Fruit fly (Drosophila melanogaster) whole organism, wandering third instar larva: ENCODE results near the gene Inx5.

Experiments used
- Abd-B ChIP-seq: fragments of >200 bp; optimal IDR thresholded peaks from 2 replicates; lab custom pipeline; 2017; ENCODE audit warnings: missing biosample characterization, missing genetic modification characterization
- CG32264 ChIP-seq: fragments of 200-800 bp; sonication (Bioruptor generic); optimal IDR thresholded peaks from 2 replicates; lab custom pipeline; 2016; ENCODE audit warnings: missing biosample characterization, missing genetic modification characterization
- CG9705 ChIP-seq: fragments of 200-800 bp; sonication (Bioruptor generic); optimal IDR thresholded peaks from 2 replicates; lab custom pipeline; 2018; ENCODE audit warnings: missing biosample characterization, mild to moderate bottlenecking, missing genetic modification characterization
- CrebA ChIP-seq: fragments of 200-800 bp; sonication (Bioruptor generic); optimal IDR thresholded peaks from 2 replicates; lab custom pipeline; 2016; ENCODE audit warnings: missing biosample characterization, mild to moderate bottlenecking, missing genetic modification characterization, borderline replicate concordance
- Dfd ChIP-seq: fragments of >200 bp; optimal IDR thresholded peaks from 2 replicates; lab custom pipeline; 2017; ENCODE audit warnings: missing biosample characterization, missing genetic modification characterization
- Dif ChIP-seq: fragments of 200-275, 200-300 bp; sonication (Bioruptor generic); optimal IDR thresholded peaks from 2 replicates; lab custom pipeline; 2018; ENCODE audit warnings: missing biosample characterization, missing genetic modification characterization; ENCODE audit not compliant: partially characterized antibody
- GATAd ChIP-seq: sonication (Bioruptor generic); optimal IDR thresholded peaks from 2 replicates; lab custom pipeline; 2016; ENCODE audit warnings: missing biosample characterization, missing genetic modification characterization
- HLH106 ChIP-seq: fragments of 200-800 bp; optimal IDR thresholded peaks from 3 replicates; lab custom pipeline; 2019; ENCODE audit warnings: missing biosample characterization, mild to moderate bottlenecking, missing genetic modification characterization, moderate library complexity
- Hnf4 ChIP-seq: fragments of 200-800 bp; sonication (Bioruptor generic); optimal IDR thresholded peaks from 2 replicates; lab custom pipeline; 2016; ENCODE audit warnings: missing biosample characterization, mild to moderate bottlenecking, missing genetic modification characterization
- Hr78 ChIP-seq: fragments of >200 bp; optimal IDR thresholded peaks from 2 replicates; lab custom pipeline; 2017; ENCODE audit warnings: missing biosample characterization, missing genetic modification characterization
- Jra ChIP-seq: sonication (Bioruptor generic); optimal IDR thresholded peaks from 2 replicates; lab custom pipeline; 2016; ENCODE audit warnings: missing biosample characterization, missing genetic modification characterization
- Mio ChIP-seq: sonication (Bioruptor generic); optimal IDR thresholded peaks from 2 replicates; lab custom pipeline; 2016; ENCODE audit warnings: missing biosample characterization, missing genetic modification characterization
- Myc ChIP-seq: fragments of >200 bp; optimal IDR thresholded peaks from 2 replicates; lab custom pipeline; 2017
- N ChIP-seq: fragments of >200 bp; optimal IDR thresholded peaks from 2 replicates; lab custom pipeline; 2018; ENCODE audit warnings: missing biosample characterization, missing external identifiers, missing genetic modification characterization
- OdsH ChIP-seq: fragments of 200-800 bp; sonication (Bioruptor generic); optimal IDR thresholded peaks from 2 replicates; lab custom pipeline; 2016; ENCODE audit warnings: missing biosample characterization, mild to moderate bottlenecking, missing genetic modification characterization
- Rel ChIP-seq, 2 experiments: fragments of 200-800 bp; sonication (Bioruptor generic) in 1 of 2; optimal IDR thresholded peaks; 2 replicates in 1 of 2; 3 replicates in 1 of 2; lab custom pipeline; 2016 to 2019; ENCODE audit warnings: mild to moderate bottlenecking in 2 of 2, missing biosample characterization in 2 of 2, missing genetic modification characterization in 2 of 2, moderate library complexity in 1 of 2
- Sp1 ChIP-seq: fragments of 200-800 bp; sonication (Bioruptor generic); optimal IDR thresholded peaks from 3 replicates; lab custom pipeline; 2019; ENCODE audit warnings: missing biosample characterization, mild to moderate bottlenecking, missing genetic modification characterization, moderate library complexity
- Vsx2 ChIP-seq: fragments of 200-300, 225-300 bp; sonication (Bioruptor generic); optimal IDR thresholded peaks from 2 replicates; lab custom pipeline; 2018; ENCODE audit warnings: missing biosample characterization, missing genetic modification characterization; ENCODE audit not compliant: partially characterized antibody
- br ChIP-seq: fragments of 200-800 bp; sonication (Bioruptor generic); optimal IDR thresholded peaks from 2 replicates; lab custom pipeline; 2016; ENCODE audit warnings: missing biosample characterization, missing genetic modification characterization
- brk ChIP-seq: fragments of 200-800 bp; sonication (Bioruptor generic); optimal IDR thresholded peaks from 2 replicates; lab custom pipeline; 2016; ENCODE audit warnings: missing biosample characterization, mild to moderate bottlenecking, missing genetic modification characterization
- dl ChIP-seq, 2 experiments: fragments of 175-275, 200-275 bp in 1 of 2; fragments of 200-275 bp in 1 of 2; sonication (Bioruptor generic); optimal IDR thresholded peaks; lab custom pipeline; 2018; ENCODE audit warnings: mild to moderate bottlenecking in 2 of 2, missing biosample characterization in 2 of 2, missing genetic modification characterization in 2 of 2, moderate library complexity in 2 of 2; ENCODE audit not compliant: partially characterized antibody in 2 of 2, insufficient read depth in 1 of 2
- dmrt93B ChIP-seq: fragments of 200-800 bp; sonication (Bioruptor generic); optimal IDR thresholded peaks from 2 replicates; lab custom pipeline; 2018; ENCODE audit warnings: missing biosample characterization, mild to moderate bottlenecking, missing genetic modification characterization
- dsf ChIP-seq: sonication (Bioruptor generic); optimal IDR thresholded peaks from 2 replicates; lab custom pipeline; 2016; ENCODE audit warnings: missing biosample characterization, missing genetic modification characterization, borderline replicate concordance
- ey ChIP-seq: fragments of 200-800 bp; sonication (Bioruptor generic); optimal IDR thresholded peaks from 2 replicates; lab custom pipeline; 2016; ENCODE audit warnings: missing biosample characterization, missing genetic modification characterization
- foxo ChIP-seq, 2 experiments: fragments of 200-800 bp; sonication (Bioruptor generic); optimal IDR thresholded peaks; 2 replicates in 1 of 2; 3 replicates in 1 of 2; lab custom pipeline; 2016 to 2017; ENCODE audit warnings: missing biosample characterization in 2 of 2, missing genetic modification characterization in 2 of 2
- fru ChIP-seq: fragments of 200-800 bp; sonication (Bioruptor generic); optimal IDR thresholded peaks from 3 replicates; lab custom pipeline; 2016; ENCODE audit warnings: missing biosample characterization, mild to moderate bottlenecking, missing genetic modification characterization
- h ChIP-seq: fragments of 200-800 bp; sonication (Bioruptor generic); optimal IDR thresholded peaks from 3 replicates; lab custom pipeline; 2016; ENCODE audit warnings: missing biosample characterization, mild to moderate bottlenecking, missing genetic modification characterization
- jim ChIP-seq: fragments of 175-275, 200-325 bp; sonication (Bioruptor generic); optimal IDR thresholded peaks from 2 replicates; lab custom pipeline; 2016; ENCODE audit warnings: missing biosample characterization, mild to moderate bottlenecking, missing genetic modification characterization
- lola ChIP-seq: fragments of >200 bp; optimal IDR thresholded peaks from 2 replicates; lab custom pipeline; 2017; ENCODE audit warnings: missing biosample characterization, missing genetic modification characterization
- psq ChIP-seq: fragments of 200-800 bp; sonication (Bioruptor generic); optimal IDR thresholded peaks from 3 replicates; lab custom pipeline; 2017; ENCODE audit warnings: missing biosample characterization, mild to moderate bottlenecking, missing genetic modification characterization, moderate library complexity
- rgr ChIP-seq: fragments of 200-800 bp; sonication (Bioruptor generic); optimal IDR thresholded peaks from 3 replicates; lab custom pipeline; 2016; ENCODE audit warnings: missing biosample characterization, mild to moderate bottlenecking, missing genetic modification characterization
- sage ChIP-seq: fragments of 200-800 bp; sonication (Bioruptor generic); optimal IDR thresholded peaks from 2 replicates; lab custom pipeline; 2016; ENCODE audit warnings: missing biosample characterization, mild to moderate bottlenecking, missing genetic modification characterization
- sv ChIP-seq: fragments of 200-800 bp; sonication (Bioruptor generic); optimal IDR thresholded peaks from 3 replicates; lab custom pipeline; 2016; ENCODE audit warnings: missing biosample characterization, missing genetic modification characterization
- tai ChIP-seq: sonication (Bioruptor generic); optimal IDR thresholded peaks from 2 replicates; lab custom pipeline; 2016; ENCODE audit warnings: missing biosample characterization, missing genetic modification characterization
- usp ChIP-seq: fragments of >200 bp; optimal IDR thresholded peaks from 2 replicates; lab custom pipeline; 2017; ENCODE audit warnings: missing biosample characterization, missing genetic modification characterization
- woc ChIP-seq: sonication (Bioruptor generic); optimal IDR thresholded peaks from 2 replicates; lab custom pipeline; 2016; ENCODE audit warnings: missing biosample characterization, mild to moderate bottlenecking, missing genetic modification characterization

Inx5 gene

dm6 chrX:19163446-19163845 lies 7.2 kb downstream of the Inx5 start:
- TF ChIP-seq CG9705 (no peak), Jra (GFP tag; lab: Kevin White, UChicago) (no peak), lola (GFP tag; lab: Kevin White, UChicago) (no peak), dl (GFP tag; optimal IDR thresholded peaks at IDR 0.05; lab: Kevin White, UChicago; ENCODE audit: insufficient read depth in 1 of 2, partially characterized antibody in 2 of 2) (no peak), Mio (GFP tag; lab: Kevin White, UChicago) (no peak), br (GFP tag; lab: Kevin White, UChicago) (no peak), OdsH (GFP tag; lab: Kevin White, UChicago) (no peak), Vsx2 (GFP tag; lab: Kevin White, UChicago) (no peak), GATAd (GFP tag; lab: Kevin White, UChicago) (no peak)

- TF ChIP-seq dsf (no peak), tai (GFP tag; lab: Kevin White, UChicago) (no peak), Dif (no peak), HLH106 (tag; lab: Kevin White, UChicago) (peak; percentile 40), Abd-B (GFP tag; lab: Kevin White, UChicago) (no peak), sv (no peak), dmrt93B (GFP tag; lab: Kevin White, UChicago) (no peak), Mio (GFP tag; lab: Kevin White, UChicago) (no peak), jim (GFP tag; lab: Kevin White, UChicago) (no peak), Vsx2 (GFP tag; lab: Kevin White, UChicago) (no peak), br (GFP tag; lab: Kevin White, UChicago) (peak; percentile 58), CrebA (GFP tag; lab: Kevin White, UChicago) (no peak), Jra (GFP tag; lab: Kevin White, UChicago) (no peak), N (GFP tag; lab: Kevin White, UChicago) (no peak), usp (no peak), h (GFP tag; lab: Kevin White, UChicago) (peak; percentile 30), Hnf4 (peak; percentile 29), GATAd (GFP tag; lab: Kevin White, UChicago) (no peak), Rel (GFP tag; optimal IDR thresholded peaks at IDR 0.05; lab: Kevin White, UChicago) (no peak), Rel (tag; optimal IDR thresholded peaks at IDR 0.05; lab: Kevin White, UChicago) (no peak), woc (peak; percentile 37), fru (GFP tag; lab: Kevin White, UChicago) (peak; percentile 55), foxo (GFP tag; optimal IDR thresholded peaks at IDR 0.05; lab: Kevin White, UChicago) (peak in 1 of 2 experiments; percentile 29), brk (no peak), lola (GFP tag; lab: Kevin White, UChicago) (no peak), Dfd (GFP tag; lab: Kevin White, UChicago) (no peak), OdsH (GFP tag; lab: Kevin White, UChicago) (peak; percentile 17), CG32264 (GFP tag; lab: Kevin White, UChicago) (peak; percentile 35), Myc (no peak), ey (peak; percentile 57), CG9705 (no peak), rgr (GFP tag; lab: Kevin White, UChicago) (peak; percentile 63), dl (GFP tag; optimal IDR thresholded peaks at IDR 0.05; lab: Kevin White, UChicago; ENCODE audit: insufficient read depth in 1 of 2, partially characterized antibody in 2 of 2) (no peak), psq (GFP tag; lab: Kevin White, UChicago) (peak; percentile 51), Sp1 (GFP tag; lab: Kevin White, UChicago) (peak; percentile 54)
Observed at dm6 chrX:19162249-19162914, 8.3 kb downstream of the Inx5 start.

- TF ChIP-seq Sp1 (GFP tag; lab: Kevin White, UChicago) (peak; percentile 57), psq (GFP tag; lab: Kevin White, UChicago) (peak; percentile 23), sage (GFP tag; lab: Kevin White, UChicago) (no peak), Mio (GFP tag; lab: Kevin White, UChicago) (no peak), Myc (peak; percentile 41), fru (GFP tag; lab: Kevin White, UChicago) (no peak), woc (no peak), br (GFP tag; lab: Kevin White, UChicago) (no peak), Hr78 (GFP tag; lab: Kevin White, UChicago) (no peak), rgr (GFP tag; lab: Kevin White, UChicago) (no peak), dl (GFP tag; optimal IDR thresholded peaks at IDR 0.05; lab: Kevin White, UChicago; ENCODE audit: insufficient read depth in 1 of 2, partially characterized antibody in 2 of 2) (no peak), Dif (no peak), Rel (GFP tag; optimal IDR thresholded peaks at IDR 0.05; lab: Kevin White, UChicago) (no peak), Rel (tag; optimal IDR thresholded peaks at IDR 0.05; lab: Kevin White, UChicago) (no peak), usp (no peak), tai (GFP tag; lab: Kevin White, UChicago) (no peak), ey (no peak), GATAd (GFP tag; lab: Kevin White, UChicago) (no peak), h (GFP tag; lab: Kevin White, UChicago) (no peak), Hnf4 (no peak), lola (GFP tag; lab: Kevin White, UChicago) (no peak), HLH106 (tag; lab: Kevin White, UChicago) (peak; percentile 25)
Observed at dm6 chrX:19160635-19161407, 9.9 kb downstream of the Inx5 start.
